Fruit fly (Drosophila melanogaster) whole organism, prepupa: ENCODE data around the gene COX7AL2.

Experiments
- Blimp-1 ChIP-seq: fragments of 200-800 bp; sonication (Bioruptor generic); optimal IDR thresholded peaks from 3 replicates; lab custom pipeline; 2017; ENCODE audit warnings: missing biosample characterization, missing genetic modification characterization, mild to moderate bottlenecking, moderate library complexity, missing genetic modification reagents
- CG10631 ChIP-seq: fragments of 200-800 bp; sonication (Bioruptor generic); optimal IDR thresholded peaks from 2 replicates; lab custom pipeline; 2016; ENCODE audit warnings: missing biosample characterization, missing genetic modification characterization
- CG10669 ChIP-seq: fragments of 200-800 bp; sonication (Bioruptor generic); optimal IDR thresholded peaks from 3 replicates; lab custom pipeline; 2018; ENCODE audit warnings: missing biosample characterization, mild to moderate bottlenecking, missing genetic modification characterization, moderate library complexity
- CG11294 ChIP-seq: fragments of 200-800 bp; sonication (Bioruptor generic); IDR thresholded peaks from 2 replicates; pipeline ENCODE4 v1.3.6; 2022; ENCODE audit warnings: missing biosample characterization, missing genetic modification characterization
- CG11762 ChIP-seq: fragments of 200-800 bp; sonication (Bioruptor generic); optimal IDR thresholded peaks from 3 replicates; lab custom pipeline; 2016; ENCODE audit warnings: missing biosample characterization, missing genetic modification characterization; ENCODE audit not compliant: insufficient read depth
- CG11902 ChIP-seq: fragments of 200-800 bp; sonication (Bioruptor generic); optimal IDR thresholded peaks from 3 replicates; lab custom pipeline; 2016; ENCODE audit warnings: missing biosample characterization, missing genetic modification characterization
- CG15336 ChIP-seq: fragments of 200-800 bp; sonication (Bioruptor generic); IDR thresholded peaks from 2 replicates; pipeline ENCODE4 v1.3.6; 2022; ENCODE audit warnings: missing biosample characterization, missing genetic modification characterization
- CG1621 ChIP-seq: fragments of 200-800 bp; sonication (Bioruptor generic); optimal IDR thresholded peaks from 3 replicates; lab custom pipeline; 2018; ENCODE audit warnings: missing biosample characterization, mild to moderate bottlenecking, missing genetic modification characterization
- CG3032 ChIP-seq: fragments of 200-800 bp; optimal IDR thresholded peaks from 2 replicates; lab custom pipeline; 2019; ENCODE audit warnings: missing biosample characterization, mild to moderate bottlenecking, missing genetic modification characterization, moderate library complexity
- CG31627 ChIP-seq: fragments of 200-800 bp; sonication (Bioruptor generic); optimal IDR thresholded peaks from 3 replicates; lab custom pipeline; 2016; ENCODE audit warnings: missing biosample characterization, missing genetic modification characterization
- CG32006 ChIP-seq: fragments of 200-800 bp; sonication (Bioruptor generic); optimal IDR thresholded peaks from 3 replicates; lab custom pipeline; 2017; ENCODE audit warnings: missing biosample characterization, mild to moderate bottlenecking, missing genetic modification characterization
- CG34406 ChIP-seq: fragments of 200-800 bp; sonication (Bioruptor generic); optimal IDR thresholded peaks from 3 replicates; lab custom pipeline; 2016; ENCODE audit warnings: missing biosample characterization, missing genetic modification characterization
- CG4318 ChIP-seq: fragments of 200-800 bp; sonication (Bioruptor generic); optimal IDR thresholded peaks from 3 replicates; lab custom pipeline; 2017; ENCODE audit warnings: missing biosample characterization, mild to moderate bottlenecking, missing genetic modification characterization
- CG6163 ChIP-seq: fragments of 200-800 bp; sonication (Bioruptor generic); IDR thresholded peaks from 3 replicates; pipeline ENCODE4 v1.3.6; 2022; ENCODE audit warnings: missing biosample characterization, missing genetic modification characterization
- CG6276 ChIP-seq: fragments of 200-800 bp; sonication (Bioruptor generic); optimal IDR thresholded peaks from 2 replicates; lab custom pipeline; 2017; ENCODE audit warnings: missing biosample characterization, mild to moderate bottlenecking, missing genetic modification characterization
- CG6792 ChIP-seq: fragments of 200-800 bp; sonication (Bioruptor generic); optimal IDR thresholded peaks from 3 replicates; lab custom pipeline; 2016; ENCODE audit warnings: missing biosample characterization, missing genetic modification characterization
- CG6808 ChIP-seq: fragments of 200-800 bp; sonication (Bioruptor generic); optimal IDR thresholded peaks from 3 replicates; lab custom pipeline; 2017; ENCODE audit warnings: missing biosample characterization, missing genetic modification characterization, mild to moderate bottlenecking, moderate library complexity, missing genetic modification reagents
- CG6854 ChIP-seq: fragments of 200-800 bp; sonication (Bioruptor generic); optimal IDR thresholded peaks from 2 replicates; lab custom pipeline; 2017; ENCODE audit warnings: missing biosample characterization, mild to moderate bottlenecking, missing genetic modification characterization
- CG7368 ChIP-seq: fragments of 200-800 bp; sonication (Bioruptor generic); optimal IDR thresholded peaks from 3 replicates; lab custom pipeline; 2016; ENCODE audit warnings: missing biosample characterization, missing genetic modification characterization
- CG8119 ChIP-seq: fragments of 200-800 bp; sonication (Bioruptor generic); IDR thresholded peaks from 3 replicates; pipeline ENCODE4 v1.3.6; 2022; ENCODE audit warnings: missing biosample characterization, missing genetic modification characterization
- CG8319 ChIP-seq: fragments of 200-800 bp; sonication (Bioruptor generic); optimal IDR thresholded peaks from 3 replicates; lab custom pipeline; 2016; ENCODE audit warnings: missing biosample characterization, missing genetic modification characterization
- CG8632 ChIP-seq: fragments of 200-800 bp; sonication (Bioruptor generic); optimal IDR thresholded peaks from 3 replicates; lab custom pipeline; 2016; ENCODE audit warnings: missing biosample characterization, missing genetic modification characterization
- Eip75B ChIP-seq: fragments of 200-800 bp; sonication (Bioruptor generic); optimal IDR thresholded peaks from 3 replicates; lab custom pipeline; 2016; ENCODE audit warnings: missing biosample characterization, missing genetic modification characterization
- Eip78C ChIP-seq: fragments of 200-800 bp; sonication (Bioruptor generic); peaks from one replicate; lab custom pipeline; 2016; ENCODE audit warnings: missing biosample characterization, missing genetic modification characterization
- Eip93F ChIP-seq: fragments of 200-800 bp; sonication (Bioruptor generic); optimal IDR thresholded peaks from 2 replicates; lab custom pipeline; 2016; ENCODE audit warnings: missing biosample characterization, mild to moderate bottlenecking, missing genetic modification characterization
- Ets21C ChIP-seq: fragments of 200-800 bp; sonication (Bioruptor generic); optimal IDR thresholded peaks from 3 replicates; lab custom pipeline; 2016; ENCODE audit warnings: missing biosample characterization, missing genetic modification characterization
- Ets96B ChIP-seq: fragments of 200-800 bp; optimal IDR thresholded peaks from 2 replicates; lab custom pipeline; 2019; ENCODE audit warnings: missing biosample characterization, mild to moderate bottlenecking, missing genetic modification characterization, moderate library complexity
- Hr39 ChIP-seq: fragments of 200-800 bp; sonication (Bioruptor generic); optimal IDR thresholded peaks from 2 replicates; lab custom pipeline; 2016; ENCODE audit warnings: missing biosample characterization, missing genetic modification characterization
- Hr4 ChIP-seq: fragments of 200-800 bp; sonication (Bioruptor generic); optimal IDR thresholded peaks from 3 replicates; lab custom pipeline; 2016; ENCODE audit warnings: missing biosample characterization, missing genetic modification characterization
- Lpt ChIP-seq: fragments of 200-800 bp; sonication (Bioruptor generic); optimal IDR thresholded peaks from 3 replicates; lab custom pipeline; 2016; ENCODE audit warnings: missing biosample characterization, missing genetic modification characterization
- Met ChIP-seq: fragments of 200-800 bp; sonication (Bioruptor generic); optimal IDR thresholded peaks from 3 replicates; lab custom pipeline; 2016; ENCODE audit warnings: missing biosample characterization, missing genetic modification characterization
- OdsH ChIP-seq: fragments of 200-800 bp; sonication (Bioruptor generic); optimal IDR thresholded peaks from 3 replicates; lab custom pipeline; 2016; ENCODE audit warnings: missing biosample characterization, missing genetic modification characterization
- Smox ChIP-seq: fragments of 200-800 bp; sonication (Bioruptor generic); optimal IDR thresholded peaks from 3 replicates; lab custom pipeline; 2016; ENCODE audit warnings: missing biosample characterization, missing genetic modification characterization
- Sox102F ChIP-seq: fragments of 200-800 bp; sonication (Bioruptor generic); optimal IDR thresholded peaks from 2 replicates; lab custom pipeline; 2016; ENCODE audit warnings: missing biosample characterization, mild to moderate bottlenecking, missing genetic modification characterization
- Sox14 ChIP-seq: fragments of 200-800 bp; sonication (Bioruptor generic); optimal IDR thresholded peaks from 3 replicates; lab custom pipeline; 2016; ENCODE audit warnings: missing biosample characterization, missing genetic modification characterization
- Sox15 ChIP-seq: fragments of 200-800 bp; sonication (Bioruptor generic); optimal IDR thresholded peaks from 3 replicates; lab custom pipeline; 2016; ENCODE audit warnings: missing biosample characterization, missing genetic modification characterization
- acj6 ChIP-seq: fragments of 200-800 bp; sonication (Bioruptor generic); optimal IDR thresholded peaks from 3 replicates; lab custom pipeline; 2016; ENCODE audit warnings: missing biosample characterization, missing genetic modification characterization
- dsx ChIP-seq: fragments of 200-800 bp; optimal IDR thresholded peaks from 3 replicates; lab custom pipeline; 2019; ENCODE audit warnings: missing biosample characterization, mild to moderate bottlenecking, missing genetic modification characterization, moderate library complexity; ENCODE audit not compliant: poor library complexity, severe bottlenecking
- eg ChIP-seq: fragments of 200-800 bp; sonication (Bioruptor generic); IDR thresholded peaks from 3 replicates; pipeline ENCODE4 v1.3.6; 2022; ENCODE audit warnings: missing biosample characterization, missing genetic modification characterization
- esn ChIP-seq: fragments of 200-800 bp; sonication (Bioruptor generic); optimal IDR thresholded peaks from 2 replicates; lab custom pipeline; 2016; ENCODE audit warnings: missing biosample characterization, mild to moderate bottlenecking, missing genetic modification characterization, moderate library complexity
- fd59A ChIP-seq: fragments of 200-800 bp; sonication (Bioruptor generic); optimal IDR thresholded peaks from 2 replicates; lab custom pipeline; 2017; ENCODE audit warnings: missing biosample characterization, mild to moderate bottlenecking, missing genetic modification characterization, missing genetic modification reagents
- fkh ChIP-seq: fragments of 200-800 bp; sonication (Bioruptor generic); optimal IDR thresholded peaks from 3 replicates; lab custom pipeline; 2017; ENCODE audit warnings: missing biosample characterization, mild to moderate bottlenecking, missing genetic modification characterization, moderate library complexity
- pdm3 ChIP-seq: fragments of 200-800 bp; sonication (Bioruptor generic); optimal IDR thresholded peaks from 3 replicates; lab custom pipeline; 2016; ENCODE audit warnings: missing biosample characterization, missing genetic modification characterization
- salr ChIP-seq, 2 experiments: fragments of 200-800 bp; sonication (Bioruptor generic); optimal IDR thresholded peaks; 3 replicates each; lab custom pipeline; 2016 to 2018; ENCODE audit warnings: missing biosample characterization in 2 of 2, missing genetic modification characterization in 2 of 2, mild to moderate bottlenecking in 1 of 2
- ss ChIP-seq, 2 experiments: fragments of 200-800 bp; sonication (Bioruptor generic); optimal IDR thresholded peaks; 2 replicates in 1 of 2; 3 replicates in 1 of 2; lab custom pipeline; 2017 to 2018; ENCODE audit warnings: mild to moderate bottlenecking in 2 of 2, missing biosample characterization in 2 of 2, missing genetic modification characterization in 2 of 2, moderate library complexity in 1 of 2
- svp ChIP-seq: fragments of 200-800 bp; sonication (Bioruptor generic); peaks from one replicate; lab custom pipeline; 2016; ENCODE audit warnings: missing biosample characterization, missing genetic modification characterization
- topi ChIP-seq: fragments of 200-800 bp; sonication (Bioruptor generic); optimal IDR thresholded peaks from 3 replicates; lab custom pipeline; 2016; ENCODE audit warnings: missing biosample characterization, missing genetic modification characterization

COX7AL2 gene

dm6 chr2L:2185373-2185772, 12.3 kb downstream of the COX7AL2 start (continued):
- peak; percentile 64 for TF ChIP-seq OdsH
- TF ChIP-seq CG31627 = peak; percentile 14
- no peak for TF ChIP-seq fkh (GFP tag; lab: Kevin White, UChicago)
- TF ChIP-seq Hr4 (GFP tag; lab: Kevin White, UChicago) = peak; percentile 47
- TF ChIP-seq Eip78C (GFP tag; lab: Kevin White, UChicago) = peak; percentile 87
- TF ChIP-seq CG34406 (GFP tag; lab: Kevin White, UChicago) = peak; percentile 53
- TF ChIP-seq acj6 (GFP tag; lab: Kevin White, UChicago) = peak; percentile 29
- TF ChIP-seq CG6854 (GFP tag; lab: Kevin White, UChicago) = no peak
- no peak for TF ChIP-seq Ets96B (tag; lab: Kevin White, UChicago)
- TF ChIP-seq svp = peak; percentile 62
- peak; percentile 6 for TF ChIP-seq Ets21C (GFP tag; lab: Kevin White, UChicago)
- 0 out of 2 replicates have a peak, but pooled peaks have one; percentile 27 for TF ChIP-seq CG11294 (GFP tag; lab: Robert Waterston, UW)
- no peak for TF ChIP-seq dsx (GFP tag; lab: Kevin White, UChicago)
- 0 out of 3 replicates have a peak, but pooled peaks have one; percentile 27 for TF ChIP-seq CG6163
- TF ChIP-seq Smox = peak; percentile 49
- TF ChIP-seq Blimp-1 (GFP tag; lab: Kevin White, UChicago) = no peak
- no peak for TF ChIP-seq salr (GFP tag; optimal IDR thresholded peaks at IDR 0.05; lab: Kevin White, UChicago)
- TF ChIP-seq pdm3 = peak; percentile 48

- TF ChIP-seq fkh (GFP tag; lab: Kevin White, UChicago) = no peak
- TF ChIP-seq CG6792 (GFP tag; lab: Kevin White, UChicago) = peak; percentile 52
- no peak for TF ChIP-seq CG6808 (GFP tag; lab: Kevin White, UChicago)
- TF ChIP-seq CG6854 (GFP tag; lab: Kevin White, UChicago) = no peak
- no peak for TF ChIP-seq CG1621
- peak; percentile 16 for TF ChIP-seq Eip93F (GFP tag; lab: Kevin White, UChicago)
- TF ChIP-seq CG6163 = peak; percentile 71
- TF ChIP-seq CG8632 (GFP tag; lab: Kevin White, UChicago) = peak; percentile 26
- TF ChIP-seq ss (GFP tag; optimal IDR thresholded peaks at IDR 0.05; lab: Kevin White, UChicago) = peak in 1 of 2 experiments; percentile 7
- TF ChIP-seq CG4318 (GFP tag; lab: Kevin White, UChicago) = peak; percentile 2
- TF ChIP-seq CG10631 (GFP tag; lab: Kevin White, UChicago) = peak; percentile 56
- peak; percentile 50 for TF ChIP-seq Met (GFP tag; lab: Kevin White, UChicago)
- TF ChIP-seq esn = peak; percentile 56
- peak; percentile 43 for TF ChIP-seq pdm3
- TF ChIP-seq Eip78C (GFP tag; lab: Kevin White, UChicago) = peak; percentile 87
- peak; percentile 81 for TF ChIP-seq svp
- TF ChIP-seq CG8119 (GFP tag; lab: Robert Waterston, UW) = peak; percentile 70
- peak in 1 of 2 experiments; percentile 27 for TF ChIP-seq salr (GFP tag; optimal IDR thresholded peaks at IDR 0.05; lab: Kevin White, UChicago)
- TF ChIP-seq CG32006 (GFP tag; lab: Kevin White, UChicago) = peak; percentile 62
- TF ChIP-seq eg (GFP tag; lab: Robert Waterston, UW) = peak; percentile 66
- peak; percentile 6 for TF ChIP-seq Hr39
- peak; percentile 9 for TF ChIP-seq Sox14 (GFP tag; lab: Kevin White, UChicago)
- peak; percentile 51 for TF ChIP-seq Sox102F (GFP tag; lab: Kevin White, UChicago)
- no peak for TF ChIP-seq fd59A (GFP tag; lab: Kevin White, UChicago)
- TF ChIP-seq Sox15 (GFP tag; lab: Kevin White, UChicago) = peak; percentile 17
- peak; percentile 60 for TF ChIP-seq acj6 (GFP tag; lab: Kevin White, UChicago)
- peak; percentile 63 for TF ChIP-seq CG34406 (GFP tag; lab: Kevin White, UChicago)
- peak; percentile 22 for TF ChIP-seq CG3032
- no peak for TF ChIP-seq Blimp-1 (GFP tag; lab: Kevin White, UChicago)
- peak; percentile 56 for TF ChIP-seq CG6276 (GFP tag; lab: Kevin White, UChicago)
- TF ChIP-seq Smox = peak; percentile 44
- peak; percentile 30 for TF ChIP-seq CG8319 (GFP tag; lab: Kevin White, UChicago)
- peak; percentile 17 for TF ChIP-seq topi
- TF ChIP-seq CG11902 (GFP tag; lab: Kevin White, UChicago) = no peak
- 0 out of 2 replicates have a peak, but pooled peaks have one; percentile 55 for TF ChIP-seq CG15336 (GFP tag; lab: Robert Waterston, UW)
- no peak for TF ChIP-seq dsx (GFP tag; lab: Kevin White, UChicago)
- TF ChIP-seq Lpt (GFP tag; lab: Kevin White, UChicago) = no peak
- TF ChIP-seq Ets21C (GFP tag; lab: Kevin White, UChicago) = no peak
- peak; percentile 7 for TF ChIP-seq CG10669
- TF ChIP-seq CG11762 (GFP tag; lab: Kevin White, UChicago) = peak; percentile 29
- peak; percentile 40 for TF ChIP-seq Eip75B (GFP tag; lab: Kevin White, UChicago)
- TF ChIP-seq CG7368 = peak; percentile 10
Observed at dm6 chr2L:2184659-2185058, 13.1 kb downstream of the COX7AL2 start.
